Worm (Caenorhabditis elegans) whole organism, L1 larva: Measurements from ENCODE around the gene eat-20.

Source experiments
- C34B4.2 ChIP-seq: sonication (generic microtip); optimal IDR thresholded peaks from 2 replicates; lab custom pipeline; 2017; ENCODE audit warnings: mild to moderate bottlenecking, missing genetic modification characterization, missing compliant biosample characterization
- F16B12.6 ChIP-seq: fragments of 150-350 bp; optimal IDR thresholded peaks from 2 replicates; lab custom pipeline; 2014; ENCODE audit warnings: missing biosample characterization, missing genetic modification characterization
- aha-1 ChIP-seq: fragments of 150-350 bp; optimal IDR thresholded peaks from 2 replicates; lab custom pipeline; 2014; ENCODE audit warnings: missing biosample characterization, missing genetic modification characterization
- aly-2 ChIP-seq: fragments of 150-350 bp; optimal IDR thresholded peaks from 2 replicates; lab custom pipeline; 2014; ENCODE audit warnings: missing biosample characterization, missing genetic modification characterization
- ama-1 ChIP-seq: fragments of 150-350 bp; optimal IDR thresholded peaks from 2 replicates; lab custom pipeline; 2014
- blmp-1 ChIP-seq: fragments of 150-350 bp; optimal IDR thresholded peaks from 2 replicates; lab custom pipeline; 2014; ENCODE audit warnings: missing biosample characterization, missing genetic modification characterization
- ceh-8 ChIP-seq: fragments of 200-800 bp; sonication (Bioruptor generic); optimal IDR thresholded peaks from 2 replicates; lab custom pipeline; 2018; ENCODE audit warnings: mild to moderate bottlenecking, missing genetic modification characterization, moderate library complexity, missing compliant biosample characterization
- efl-1 ChIP-seq, 4 experiments: fragments of 150-350 bp; optimal IDR thresholded peaks in 3 of 4; peaks in 1 of 4; 1 replicate in 1 of 4; 2 replicates in 3 of 4; lab custom pipeline; 2014; ENCODE audit warnings: missing biosample characterization in 2 of 4, missing genetic modification characterization in 2 of 4, missing genetic modification reagents in 2 of 4
- fkh-4 ChIP-seq: sonication (generic microtip); optimal IDR thresholded peaks from 2 replicates; lab custom pipeline; 2016; ENCODE audit warnings: missing compliant biosample characterization, missing genetic modification characterization, borderline replicate concordance
- fkh-8 ChIP-seq: sonication (generic microtip); optimal IDR thresholded peaks from 2 replicates; lab custom pipeline; 2016; ENCODE audit warnings: mild to moderate bottlenecking, missing genetic modification characterization, missing compliant biosample characterization
- fos-1 ChIP-seq: fragments of 150-350 bp; optimal IDR thresholded peaks from 2 replicates; lab custom pipeline; 2014; ENCODE audit warnings: missing biosample characterization, missing genetic modification characterization
- grh-1 ChIP-seq: fragments of 200-800 bp; sonication (Bioruptor generic); IDR thresholded peaks from 2 replicates; pipeline ENCODE4 v1.3.6; 2022; ENCODE audit warnings: missing genetic modification reagents, missing genetic modification characterization, missing compliant biosample characterization
- jun-1 ChIP-seq: fragments of 150-350 bp; optimal IDR thresholded peaks from 2 replicates; lab custom pipeline; 2014; ENCODE audit warnings: missing biosample characterization, missing genetic modification reagents, missing genetic modification characterization
- lin-13 ChIP-seq: fragments of 150-350 bp; optimal IDR thresholded peaks from 2 replicates; lab custom pipeline; 2014; ENCODE audit warnings: missing biosample characterization, missing genetic modification reagents, missing genetic modification characterization
- lin-14 ChIP-seq: fragments of 200-800 bp; sonication (Bioruptor generic); optimal IDR thresholded peaks from 2 replicates; lab custom pipeline; 2018; ENCODE audit warnings: mild to moderate bottlenecking, missing genetic modification characterization, moderate library complexity, missing compliant biosample characterization
- lin-15B ChIP-seq: fragments of 150-350 bp; sonication (generic microtip); optimal IDR thresholded peaks from 3 replicates; lab custom pipeline; 2014; ENCODE audit warnings: missing biosample characterization, missing genetic modification characterization
- lin-35 ChIP-seq, 2 experiments: fragments of 150-350 bp; optimal IDR thresholded peaks; 2 replicates each; lab custom pipeline; 2014; ENCODE audit warnings: missing biosample characterization in 2 of 2, missing genetic modification characterization in 2 of 2, missing genetic modification reagents in 2 of 2
- lin-39 ChIP-seq: fragments of 150-350 bp; optimal IDR thresholded peaks from 2 replicates; lab custom pipeline; 2014; ENCODE audit warnings: missing biosample characterization, missing genetic modification reagents, missing genetic modification characterization
- lir-3 ChIP-seq: sonication (generic microtip); optimal IDR thresholded peaks from 2 replicates; lab custom pipeline; 2016; ENCODE audit warnings: mild to moderate bottlenecking, missing genetic modification characterization, moderate library complexity, missing compliant biosample characterization; ENCODE audit not compliant: poor library complexity
- nhr-19 ChIP-seq: fragments of 200-800 bp; sonication (Bioruptor generic); conservative IDR thresholded peaks from 2 replicates; pipeline ENCODE4 v1.3.6; 2022; ENCODE audit warnings: missing genetic modification characterization, missing compliant biosample characterization
- nhr-237 ChIP-seq: fragments of 150-350 bp; optimal IDR thresholded peaks from 2 replicates; lab custom pipeline; 2014; ENCODE audit warnings: missing biosample characterization, missing genetic modification characterization
- nhr-85 ChIP-seq: sonication (generic microtip); peaks from one replicate; lab custom pipeline; 2016; ENCODE audit warnings: missing genetic modification characterization, inconsistent platforms, missing compliant biosample characterization
- pag-3 ChIP-seq: sonication (generic microtip); optimal IDR thresholded peaks from 2 replicates; lab custom pipeline; 2017; ENCODE audit warnings: missing genetic modification characterization, mild to moderate bottlenecking, missing compliant biosample characterization, antibody characterized with exemption, borderline replicate concordance; ENCODE audit not compliant: insufficient read depth
- pqm-1 ChIP-seq: sonication (generic microtip); optimal IDR thresholded peaks from 3 replicates; lab custom pipeline; 2017; ENCODE audit warnings: missing biosample characterization, missing genetic modification characterization
- snu-23 ChIP-seq: sonication (generic microtip); optimal IDR thresholded peaks from 2 replicates; lab custom pipeline; 2016; ENCODE audit warnings: missing genetic modification characterization, missing compliant biosample characterization
- sup-37 ChIP-seq: fragments of 200-800 bp; sonication (Bioruptor generic); optimal IDR thresholded peaks from 2 replicates; lab custom pipeline; 2018; ENCODE audit warnings: mild to moderate bottlenecking, missing genetic modification characterization, missing compliant biosample characterization
- tlp-1 ChIP-seq: fragments of 150-350 bp; optimal IDR thresholded peaks from 2 replicates; lab custom pipeline; 2014; ENCODE audit warnings: missing biosample characterization, missing genetic modification characterization
- unc-62 ChIP-seq: fragments of 150-350 bp; optimal IDR thresholded peaks from 2 replicates; lab custom pipeline; 2014; ENCODE audit warnings: missing biosample characterization, missing genetic modification reagents, missing genetic modification characterization
- unc-86 ChIP-seq: sonication (generic microtip); optimal IDR thresholded peaks from 2 replicates; lab custom pipeline; 2016; ENCODE audit warnings: missing genetic modification characterization, missing compliant biosample characterization
- xbp-1 ChIP-seq: sonication (generic microtip); optimal IDR thresholded peaks from 2 replicates; lab custom pipeline; 2016; ENCODE audit warnings: missing genetic modification characterization, missing compliant biosample characterization
- zip-4 ChIP-seq: fragments of 200-800 bp; sonication (Bioruptor generic); optimal IDR thresholded peaks from 2 replicates; lab custom pipeline; 2018; ENCODE audit warnings: mild to moderate bottlenecking, missing genetic modification characterization, moderate library complexity, missing compliant biosample characterization
- ztf-11 ChIP-seq, 2 experiments: sonication (generic microtip); optimal IDR thresholded peaks; 2 replicates each; lab custom pipeline; 2016 to 2017; ENCODE audit warnings: missing genetic modification characterization in 2 of 2, missing biosample characterization in 1 of 2, missing compliant biosample characterization in 1 of 2

eat-20 gene

ce11 chrX:15567986-15568940 lies 58.5 kb downstream of the eat-20 start, which contains the start of gene dyn-1 (continued):
- TF ChIP-seq ztf-11 (tag; optimal IDR thresholded peaks at IDR 0.05; lab: Kevin White, UChicago) (peak in 1 of 2 experiments; percentile 5), lin-39 (tag; lab: Kevin White, UChicago) (no peak), lin-13 (GFP tag; lab: Kevin White, UChicago) (peak; percentile 71), aly-2 (tag; lab: Kevin White, UChicago) (no peak), zip-4 (GFP tag; lab: Kevin White, UChicago) (peak; percentile 39), pag-3 (peak; percentile 77), tlp-1 (no peak), lin-15B (tag; lab: Kevin White, UChicago) (peak; percentile 6), nhr-85 (tag; lab: Kevin White, UChicago) (peak; percentile 91), fos-1 (peak; percentile 56), aha-1 (tag; lab: Kevin White, UChicago) (no peak), jun-1 (tag; lab: Kevin White, UChicago) (peak; percentile 39), ama-1 (no peak), sup-37 (no peak), snu-23 (GFP tag; lab: Kevin White, UChicago) (peak; percentile 86), lin-35 (GFP tag; optimal IDR thresholded peaks at IDR 0.05; lab: Kevin White, UChicago) (peak; percentile 58 to 80), nhr-19 (peak; percentile 69), grh-1 (GFP tag; lab: Robert Waterston, UW) (peak; percentile 49), lir-3 (peak; percentile 77), ceh-8 (GFP tag; lab: Kevin White, UChicago) (no peak), fkh-4 (tag; lab: Kevin White, UChicago) (no peak), pqm-1 (tag; lab: Kevin White, UChicago) (no peak), xbp-1 (tag; lab: Kevin White, UChicago) (peak; percentile 47), nhr-237 (no peak), unc-62 (GFP tag; lab: Kevin White, UChicago) (no peak), fkh-8 (no peak), unc-86 (tag; lab: Kevin White, UChicago) (peak; percentile 0), F16B12.6 (peak; percentile 1)
- TF ChIP-seq, all 84 proteins: peak for 40

ce11 chrX:15569633-15570032 lies 59.8 kb downstream of the eat-20 start:
- TF ChIP-seq efl-1 (optimal IDR thresholded peaks at IDR 0.05; lab: Kevin White, UChicago) (no peak), efl-1 (GFP tag; optimal IDR thresholded peaks at IDR 0.05 in 1 of 2; lab: Kevin White, UChicago) (peak in 1 of 2 experiments; percentile 81), lin-14 (GFP tag; lab: Kevin White, UChicago) (no peak)

ce11 chrX:15572021-15572420 lies 62.2 kb downstream of the eat-20 start:
- TF ChIP-seq C34B4.2 (tag; lab: Kevin White, UChicago) (no peak), blmp-1 (tag; lab: Kevin White, UChicago) (no peak), lin-15B (tag; lab: Kevin White, UChicago) (no peak), nhr-237 (no peak), ceh-8 (GFP tag; lab: Kevin White, UChicago) (peak; percentile 36)
- TF ChIP-seq, all 84 proteins: peak for 1
